Worm (Caenorhabditis elegans): ENCODE data around the gene F53F4.7.

F53F4.7 gene

DNA sequence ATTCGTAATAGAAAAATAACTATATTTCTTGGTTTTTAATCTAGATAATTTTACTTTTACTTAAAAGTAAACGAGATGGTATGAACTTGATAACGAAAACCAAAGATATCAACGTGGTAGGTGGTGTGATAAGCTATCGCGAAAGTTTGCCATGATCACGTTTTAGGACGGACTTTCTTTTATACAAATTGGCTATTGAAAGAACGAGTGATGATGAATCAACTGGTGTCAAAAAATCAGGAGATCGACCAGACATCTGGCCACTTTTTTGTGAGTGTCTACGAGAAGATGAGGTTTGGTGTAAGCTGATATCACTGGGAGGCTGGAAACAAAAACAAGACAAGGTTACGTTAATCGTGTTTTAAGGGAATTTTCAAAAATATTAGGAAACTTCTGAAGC is 45.4 kb upstream of the F53F4.7 start (continued):
- no peak for TF ChIP-seq ceh-28 (tag; optimal IDR thresholded peaks at IDR 0.05)
- no peak for TF ChIP-seq rbr-2 (tag; optimal IDR thresholded peaks at IDR 0.05)
- no peak for TF ChIP-seq zfp-2 (tag; optimal IDR thresholded peaks at IDR 0.05)
- no peak for TF ChIP-seq zip-2 (tag; optimal IDR thresholded peaks at IDR 0.05)

- TF ChIP-seq saeg-2 (GFP tag; IDR thresholded peaks at IDR 0.05) (peak; percentile 93), mep-1 (tag; optimal IDR thresholded peaks at IDR 0.05) (peak; percentile 89), zag-1 (tag; optimal IDR thresholded peaks at IDR 0.05) (no peak), arid-1 (GFP tag; conservative IDR thresholded peaks at IDR 0.05) (no peak), lin-29 (GFP tag; IDR thresholded peaks at IDR 0.05) (peak; percentile 37; the same call in 1 of the 2 replicates), hif-1 (tag; optimal IDR thresholded peaks at IDR 0.05) (peak; percentile 67 to 82), mxl-3 (GFP tag; optimal IDR thresholded peaks at IDR 0.05) (peak; percentile 99), mdl-1 (tag; optimal IDR thresholded peaks at IDR 0.05) (peak; percentile 90 to 98), daf-12 (tag; optimal IDR thresholded peaks at IDR 0.05) (no peak), lin-1 (GFP tag; IDR thresholded peaks at IDR 0.05) (peak; percentile 93), daf-16 (GFP tag; optimal IDR thresholded peaks at IDR 0.05) (no peak), daf-16 (tag; optimal IDR thresholded peaks at IDR 0.05) (peak; percentile 73), lin-13 (GFP tag; optimal IDR thresholded peaks at IDR 0.05) (no peak), ceh-44 (GFP tag; IDR thresholded peaks at IDR 0.05) (no peak), mes-2 (tag; optimal IDR thresholded peaks at IDR 0.05; ENCODE audit: poor library complexity, severe bottlenecking) (peak; percentile 62), ZK546.5 (tag; optimal IDR thresholded peaks at IDR 0.05) (no peak), madf-9 (GFP tag; conservative IDR thresholded peaks at IDR 0.05) (peak; percentile 64), ceh-28 (tag; optimal IDR thresholded peaks at IDR 0.05) (no peak), mdt-29 (GFP tag; IDR thresholded peaks at IDR 0.05) (peak; percentile 96), tra-1 (GFP tag; IDR thresholded peaks at IDR 0.05) (peak; percentile 99), egl-27 (tag; optimal IDR thresholded peaks at IDR 0.05) (peak; percentile 2), ZK337.2 (GFP tag; IDR thresholded peaks at IDR 0.05) (no peak), set-16 (GFP tag; IDR thresholded peaks at IDR 0.05) (peak; percentile 47; the same call in 1 of the 2 replicates), F26F4.8 (GFP tag; conservative IDR thresholded peaks at IDR 0.05) (no peak), ceh-20 (GFP tag; IDR thresholded peaks at IDR 0.05) (peak; percentile 92), attf-4 (tag; optimal IDR thresholded peaks at IDR 0.05) (no peak), fkh-10 (GFP tag; optimal IDR thresholded peaks at IDR 0.05) (no peak), pha-4 (GFP tag; IDR thresholded peaks at IDR 0.05) (peak; percentile 68), pha-4 (tag; optimal IDR thresholded peaks at IDR 0.05) (no peak), sdz-12 (GFP tag; optimal IDR thresholded peaks at IDR 0.05) (peak; percentile 24), aly-2 (tag; optimal IDR thresholded peaks at IDR 0.05) (no peak), R02D3.7 (tag; optimal IDR thresholded peaks at IDR 0.05) (no peak), snpc-4 (tag; optimal IDR thresholded peaks at IDR 0.05) (no peak), hmg-1.1 (GFP tag; IDR thresholded peaks at IDR 0.05) (peak; percentile 76), ceh-32 (tag; optimal IDR thresholded peaks at IDR 0.05; ENCODE audit: poor library complexity) (no peak), jun-1 (tag; optimal IDR thresholded peaks at IDR 0.05) (peak; percentile 71), Y5F2A.4 (GFP tag; optimal IDR thresholded peaks at IDR 0.05) (no peak), duxl-1 (tag; optimal IDR thresholded peaks at IDR 0.05; ENCODE audit: poor library complexity) (peak; percentile 20), pqm-1 (tag; optimal IDR thresholded peaks at IDR 0.05) (peak; percentile 9), hlh-30 (tag; optimal IDR thresholded peaks at IDR 0.05; ENCODE audit: insufficient read depth) (peak; percentile 99), spr-3 (GFP tag; optimal IDR thresholded peaks at IDR 0.05) (peak; percentile 21), zfp-3 (GFP tag; conservative IDR thresholded peaks at IDR 0.05) (no peak; the same call in none of the 2 replicates), ceh-82 (tag; optimal IDR thresholded peaks at IDR 0.05) (no peak), ztf-11 (tag; optimal IDR thresholded peaks at IDR 0.05) (no peak), nhr-11 (tag; optimal IDR thresholded peaks at IDR 0.05) (peak; percentile 80), cey-2 (tag; optimal IDR thresholded peaks at IDR 0.05; ENCODE audit: borderline replicate concordance, insufficient read depth) (peak; percentile 63), unc-130 (GFP tag; optimal IDR thresholded peaks at IDR 0.05) (no peak)
Observed at ce11 chrV:13658577-13658976, 44.8 kb upstream of the F53F4.7 start.

Data from whole organism, L4 larva.